Worm (Caenorhabditis elegans) whole organism, late embryonic: ENCODE data around the gene algn-1.

Experiments
- Y22D7AL.16 ChIP-seq: sonication (generic microtip); optimal IDR thresholded peaks from 2 replicates; lab custom pipeline; 2016; ENCODE audit warnings: missing genetic modification characterization, missing compliant biosample characterization
- ama-1 ChIP-seq: fragments of 150-350 bp; optimal IDR thresholded peaks from 2 replicates; lab custom pipeline; 2014
- dmd-4 ChIP-seq: sonication (generic microtip); optimal IDR thresholded peaks from 2 replicates; lab custom pipeline; 2016; ENCODE audit warnings: borderline replicate concordance, missing genetic modification characterization, missing compliant biosample characterization
- hlh-30 ChIP-seq: sonication (generic microtip); optimal IDR thresholded peaks from 2 replicates; lab custom pipeline; 2017; ENCODE audit warnings: antibody characterized with exemption, missing genetic modification characterization, missing compliant biosample characterization; ENCODE audit not compliant: insufficient read depth
- mec-3 ChIP-seq: sonication (generic microtip); optimal IDR thresholded peaks from 2 replicates; lab custom pipeline; 2016; ENCODE audit warnings: borderline replicate concordance, missing genetic modification characterization, missing compliant biosample characterization
- nfya-1 ChIP-seq: sonication (generic microtip); optimal IDR thresholded peaks from 2 replicates; lab custom pipeline; 2017; ENCODE audit warnings: missing genetic modification characterization, mild to moderate bottlenecking, missing compliant biosample characterization, antibody characterized with exemption, moderate library complexity
- nhr-11 ChIP-seq: fragments of 150-350 bp; optimal IDR thresholded peaks from 2 replicates; lab custom pipeline; 2014; ENCODE audit warnings: missing biosample characterization, missing genetic modification characterization
- sox-4 ChIP-seq: sonication (generic microtip); optimal IDR thresholded peaks from 2 replicates; lab custom pipeline; 2017; ENCODE audit warnings: mild to moderate bottlenecking, missing genetic modification characterization, inconsistent platforms, missing compliant biosample characterization
- ttx-3 ChIP-seq: sonication (generic microtip); optimal IDR thresholded peaks from 2 replicates; lab custom pipeline; 2016; ENCODE audit warnings: missing genetic modification reagents, missing genetic modification characterization, missing compliant biosample characterization
- ztf-16 ChIP-seq: sonication (generic microtip); optimal IDR thresholded peaks from 2 replicates; lab custom pipeline; 2017; ENCODE audit warnings: missing genetic modification characterization, missing compliant biosample characterization

- no peak for TF ChIP-seq dmd-4 (tag; lab: Kevin White, UChicago)
- no peak for TF ChIP-seq ama-1
- no peak for TF ChIP-seq nfya-1
- TF ChIP-seq hlh-30 = no peak
- no peak for TF ChIP-seq Y22D7AL.16 (tag; lab: Kevin White, UChicago)
- TF ChIP-seq nhr-11 = no peak
- no peak for TF ChIP-seq ttx-3 (tag; lab: Kevin White, UChicago)
- TF ChIP-seq ztf-16 (tag; lab: Kevin White, UChicago) = no peak
- no peak for TF ChIP-seq mec-3 (tag; lab: Kevin White, UChicago)
- no peak for TF ChIP-seq sox-4
Observed at ce11 chrIII:6411430-6411829, 48.5 kb upstream of the algn-1 start.
